Fruit fly (Drosophila melanogaster) whole organism, pupa: ENCODE data around the gene Tmf.
A peak's percentile ranks its signal among the peaks of the same experiment; 100 is the strongest.

Source experiments
- CG10348 ChIP-seq: fragments of 200-800 bp; sonication (Bioruptor generic); IDR thresholded peaks from 2 replicates; pipeline ENCODE4 v1.3.6; 2022; ENCODE audit warnings: missing biosample characterization, missing genetic modification characterization
- CG12605 ChIP-seq: fragments of 200-800 bp; sonication (Bioruptor generic); IDR thresholded peaks from 2 replicates; pipeline ENCODE4 v1.3.6; 2022; ENCODE audit warnings: missing biosample characterization, missing genetic modification characterization
- CG13204 ChIP-seq: fragments of 200-800 bp; sonication (Bioruptor generic); optimal IDR thresholded peaks from 2 replicates; lab custom pipeline; 2018; ENCODE audit warnings: missing biosample characterization, mild to moderate bottlenecking, missing genetic modification characterization, moderate library complexity
- CG14655 ChIP-seq: fragments of 200-800 bp; sonication (Bioruptor generic); optimal IDR thresholded peaks from 3 replicates; lab custom pipeline; 2017; ENCODE audit warnings: mild to moderate bottlenecking, missing biosample characterization, missing genetic modification reagents, missing genetic modification characterization
- CG15710 ChIP-seq: fragments of 200-800 bp; sonication (Bioruptor generic); optimal IDR thresholded peaks from 2 replicates; lab custom pipeline; 2018; ENCODE audit warnings: missing biosample characterization, mild to moderate bottlenecking, missing genetic modification characterization, moderate library complexity
- CG17806 ChIP-seq: fragments of 200-800 bp; sonication (Bioruptor generic); optimal IDR thresholded peaks from 2 replicates; lab custom pipeline; 2018; ENCODE audit warnings: missing biosample characterization, mild to moderate bottlenecking, missing genetic modification characterization, moderate library complexity
- CG32121 ChIP-seq: fragments of 200-800 bp; sonication (Bioruptor generic); IDR thresholded peaks from 2 replicates; pipeline ENCODE4 v1.3.6; 2022; ENCODE audit warnings: missing biosample characterization, missing genetic modification characterization
- CG34367 ChIP-seq: fragments of 200-800 bp; sonication (Bioruptor generic); optimal IDR thresholded peaks from 2 replicates; lab custom pipeline; 2018; ENCODE audit warnings: missing biosample characterization, mild to moderate bottlenecking, missing genetic modification characterization
- CG4496 ChIP-seq: fragments of 200-800 bp; sonication (Bioruptor generic); IDR thresholded peaks from 3 replicates; pipeline ENCODE4 v1.3.6; 2022; ENCODE audit warnings: missing biosample characterization, missing genetic modification characterization
- CG8159 ChIP-seq: fragments of 200-800 bp; sonication (Bioruptor generic); optimal IDR thresholded peaks from 3 replicates; lab custom pipeline; 2018; ENCODE audit warnings: missing biosample characterization, mild to moderate bottlenecking, missing genetic modification characterization, moderate library complexity
- CG8301 ChIP-seq: fragments of 200-800 bp; sonication (Bioruptor generic); optimal IDR thresholded peaks from 2 replicates; lab custom pipeline; 2018; ENCODE audit warnings: missing biosample characterization, mild to moderate bottlenecking, missing genetic modification characterization
- CG9948 ChIP-seq: fragments of 200-800 bp; sonication (Bioruptor generic); optimal IDR thresholded peaks from 2 replicates; lab custom pipeline; 2018; ENCODE audit warnings: missing biosample characterization, mild to moderate bottlenecking, missing genetic modification characterization, moderate library complexity
- D1 ChIP-seq: fragments of 200-800 bp; sonication (Bioruptor generic); optimal IDR thresholded peaks from 2 replicates; lab custom pipeline; 2018; ENCODE audit warnings: missing biosample characterization, mild to moderate bottlenecking, missing genetic modification characterization, moderate library complexity
- EcR ChIP-seq: fragments of 200-800 bp; sonication (Bioruptor generic); optimal IDR thresholded peaks from 3 replicates; lab custom pipeline; 2019; ENCODE audit warnings: missing biosample characterization, missing genetic modification characterization, mild to moderate bottlenecking, moderate library complexity, missing genetic modification reagents
- Ets98B ChIP-seq: fragments of 200-800 bp; sonication (Bioruptor generic); IDR thresholded peaks from 2 replicates; pipeline ENCODE4 v1.3.6; 2022; ENCODE audit warnings: missing biosample characterization, missing genetic modification characterization
- Pif1A ChIP-seq: fragments of 200-800 bp; sonication (Bioruptor generic); optimal IDR thresholded peaks from 3 replicates; lab custom pipeline; 2016; ENCODE audit warnings: missing biosample characterization, missing genetic modification characterization
- Pif1B ChIP-seq: fragments of 200-800 bp; sonication (Bioruptor generic); optimal IDR thresholded peaks from 3 replicates; lab custom pipeline; 2016; ENCODE audit warnings: missing biosample characterization, missing genetic modification characterization
- Snoo ChIP-seq: fragments of 200-800 bp; sonication (Bioruptor generic); optimal IDR thresholded peaks from 3 replicates; lab custom pipeline; 2017; ENCODE audit warnings: missing biosample characterization, mild to moderate bottlenecking, missing genetic modification characterization, inconsistent platforms
- fd96Ca ChIP-seq: fragments of 200-800 bp; sonication (Bioruptor generic); IDR thresholded peaks from 3 replicates; pipeline ENCODE4 v1.3.6; 2022; ENCODE audit warnings: missing biosample characterization, missing genetic modification characterization
- gl ChIP-seq: fragments of 200-800 bp; sonication (Bioruptor generic); optimal IDR thresholded peaks from 2 replicates; lab custom pipeline; 2018; ENCODE audit warnings: missing biosample characterization, mild to moderate bottlenecking, missing genetic modification characterization
- rn ChIP-seq: fragments of 200-800 bp; sonication (Bioruptor generic); IDR thresholded peaks from 2 replicates; pipeline ENCODE4 v1.3.6; 2022; ENCODE audit warnings: missing biosample characterization, missing genetic modification characterization

The Tmf gene

DNA sequence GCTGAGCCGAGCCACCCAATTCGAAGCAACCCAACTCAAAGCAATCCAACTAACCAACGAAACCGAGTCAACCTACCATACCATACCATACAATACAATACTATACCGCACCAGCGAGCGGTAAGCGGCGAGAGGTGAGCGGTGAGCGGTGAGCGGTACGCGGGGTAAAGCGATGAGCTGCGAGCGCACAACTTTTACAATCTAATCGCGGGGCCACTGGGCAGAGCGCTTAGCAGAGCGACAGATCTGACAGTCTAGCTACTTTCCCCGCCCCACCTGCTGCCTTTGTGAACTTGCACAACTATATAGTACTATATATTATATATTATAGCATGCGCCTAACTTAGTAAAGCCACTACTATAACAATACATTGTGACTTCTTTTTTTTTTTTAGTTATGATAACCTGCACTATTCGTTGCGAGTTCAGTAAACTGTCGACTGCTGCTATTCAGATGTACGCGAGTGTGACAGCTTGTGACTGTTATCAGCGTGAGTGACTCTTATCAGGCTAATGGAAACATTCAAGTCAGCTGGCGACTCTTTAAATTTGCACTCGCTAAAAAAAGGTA is 43.3 kb upstream of the Tmf start:
- no peak for TF ChIP-seq D1
- TF ChIP-seq CG8301 (tag; lab: Kevin White, UChicago): peak; percentile 39
- peak; percentile 30 for TF ChIP-seq CG8159 (tag; lab: Kevin White, UChicago)
- peak; percentile 27; the same call in 2 of the 3 replicates for TF ChIP-seq fd96Ca (GFP tag; lab: Robert Waterston, UW)
- TF ChIP-seq EcR (GFP tag; lab: Kevin White, UChicago): peak; percentile 49
- TF ChIP-seq Ets98B (GFP tag; lab: Robert Waterston, UW): no peak
- TF ChIP-seq CG13204 (GFP tag; lab: Kevin White, UChicago): peak; percentile 56
- TF ChIP-seq CG14655 (GFP tag; lab: Kevin White, UChicago): peak; percentile 42
- peak; percentile 5 for TF ChIP-seq CG9948
- TF ChIP-seq Pif1A: peak; percentile 6
- TF ChIP-seq Snoo: no peak
- no peak for TF ChIP-seq rn (GFP tag; lab: Robert Waterston, UW)
- TF ChIP-seq CG12605 (GFP tag; lab: Robert Waterston, UW): no peak
- peak; percentile 21; the same call in 1 of the 2 replicates for TF ChIP-seq CG32121
- TF ChIP-seq CG4496: 0 out of 3 replicates have a peak, but pooled peaks have one; percentile 20
- no peak for TF ChIP-seq CG17806 (tag; lab: Kevin White, UChicago)
- no peak for TF ChIP-seq CG10348
- TF ChIP-seq CG34367 (tag; lab: Kevin White, UChicago): no peak
- TF ChIP-seq CG15710 (tag; lab: Kevin White, UChicago): peak; percentile 14
- no peak for TF ChIP-seq gl (tag; lab: Kevin White, UChicago)
- no peak for TF ChIP-seq Pif1B (GFP tag; lab: Kevin White, UChicago)

DNA sequence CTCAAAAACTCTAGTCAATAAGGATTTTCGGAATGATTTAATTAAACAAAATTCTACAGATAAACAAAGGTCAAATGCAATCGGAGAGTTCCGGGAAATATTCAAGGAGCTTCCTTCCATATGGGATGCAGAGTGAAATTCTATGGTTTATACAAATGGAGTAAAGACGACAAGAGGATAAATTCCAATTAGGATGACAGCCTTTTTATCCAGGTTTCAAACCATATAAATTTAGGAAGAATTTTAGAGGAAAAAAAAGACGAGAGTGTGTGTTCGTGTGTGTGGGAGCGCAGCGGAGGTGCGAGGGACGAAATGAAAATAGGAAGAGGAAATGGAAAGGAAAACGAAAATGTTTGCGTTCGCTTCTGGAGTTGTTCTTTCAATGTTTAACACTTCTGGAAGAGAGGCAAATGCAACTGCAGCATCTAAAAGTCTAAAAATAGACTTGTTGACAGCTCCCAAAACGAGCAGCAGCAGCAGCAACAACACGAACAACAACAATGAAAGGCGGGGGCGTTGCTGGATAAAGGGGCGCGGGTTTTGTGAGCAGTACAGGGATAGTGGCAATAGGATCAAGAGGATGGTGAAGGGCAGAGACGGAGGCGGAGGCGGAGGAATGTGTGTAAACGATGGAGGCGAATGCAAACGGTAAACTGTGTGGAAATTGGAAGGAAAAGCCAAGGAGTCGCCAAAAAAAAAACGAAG is 41.6 kb upstream of the Tmf start:
- TF ChIP-seq CG12605 (GFP tag; lab: Robert Waterston, UW): no peak
- TF ChIP-seq Ets98B (GFP tag; lab: Robert Waterston, UW): no peak
- no peak for TF ChIP-seq CG4496
- TF ChIP-seq Pif1B (GFP tag; lab: Kevin White, UChicago): no peak
- TF ChIP-seq CG32121: no peak
- no peak for TF ChIP-seq CG15710 (tag; lab: Kevin White, UChicago)

dm6 chrX:6803312-6803794 is 40.8 kb upstream of the Tmf start, which contains the start of the genes C3G and pod1:
Gene C3G (minus strand): TSS chrX:6803593.
Gene pod1 (plus strand): TSS chrX:6803684.
- TF ChIP-seq CG12605 (GFP tag; lab: Robert Waterston, UW): peak; percentile 10; the same call in 1 of the 2 replicates
- no peak for TF ChIP-seq Snoo
- no peak for TF ChIP-seq CG13204 (GFP tag; lab: Kevin White, UChicago)
- TF ChIP-seq CG14655 (GFP tag; lab: Kevin White, UChicago): peak; percentile 10
- TF ChIP-seq CG4496: no peak
- peak; percentile 47 for TF ChIP-seq Pif1B (GFP tag; lab: Kevin White, UChicago)
- TF ChIP-seq Ets98B (GFP tag; lab: Robert Waterston, UW): no peak
- no peak for TF ChIP-seq CG8159 (tag; lab: Kevin White, UChicago)

DNA sequence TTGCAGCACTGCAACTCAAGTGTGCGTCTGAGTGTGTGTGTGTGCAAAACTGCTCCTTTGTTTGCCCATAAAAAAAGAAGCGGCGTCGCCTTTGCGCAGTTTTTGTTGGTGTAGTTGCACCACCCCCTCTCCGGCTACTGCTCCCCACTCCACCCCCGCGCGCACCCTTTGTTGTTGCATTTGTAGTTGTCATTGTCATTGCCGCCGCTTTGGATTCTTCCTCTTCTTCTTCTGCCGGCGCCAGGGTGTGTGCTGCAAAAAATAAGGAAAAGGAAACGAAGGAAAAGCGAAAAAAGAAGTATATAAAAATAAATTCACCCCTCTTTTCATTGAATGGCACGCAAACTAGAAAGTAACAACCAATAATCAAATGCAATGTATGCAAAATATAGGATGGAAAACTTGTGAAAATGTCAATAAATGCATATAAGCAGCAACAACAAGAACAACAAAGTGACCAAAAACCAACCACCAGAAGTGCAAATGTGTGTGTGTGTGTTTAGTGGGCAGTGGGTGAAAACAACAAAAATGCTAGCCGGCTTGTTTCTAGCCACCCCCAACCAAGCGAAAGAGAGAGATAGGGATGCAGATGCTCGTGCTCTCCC is 40.2 kb upstream of the Tmf start:
- TF ChIP-seq CG13204 (GFP tag; lab: Kevin White, UChicago) (peak; percentile 52), CG14655 (GFP tag; lab: Kevin White, UChicago) (peak; percentile 15), Ets98B (GFP tag; lab: Robert Waterston, UW) (no peak)

DNA sequence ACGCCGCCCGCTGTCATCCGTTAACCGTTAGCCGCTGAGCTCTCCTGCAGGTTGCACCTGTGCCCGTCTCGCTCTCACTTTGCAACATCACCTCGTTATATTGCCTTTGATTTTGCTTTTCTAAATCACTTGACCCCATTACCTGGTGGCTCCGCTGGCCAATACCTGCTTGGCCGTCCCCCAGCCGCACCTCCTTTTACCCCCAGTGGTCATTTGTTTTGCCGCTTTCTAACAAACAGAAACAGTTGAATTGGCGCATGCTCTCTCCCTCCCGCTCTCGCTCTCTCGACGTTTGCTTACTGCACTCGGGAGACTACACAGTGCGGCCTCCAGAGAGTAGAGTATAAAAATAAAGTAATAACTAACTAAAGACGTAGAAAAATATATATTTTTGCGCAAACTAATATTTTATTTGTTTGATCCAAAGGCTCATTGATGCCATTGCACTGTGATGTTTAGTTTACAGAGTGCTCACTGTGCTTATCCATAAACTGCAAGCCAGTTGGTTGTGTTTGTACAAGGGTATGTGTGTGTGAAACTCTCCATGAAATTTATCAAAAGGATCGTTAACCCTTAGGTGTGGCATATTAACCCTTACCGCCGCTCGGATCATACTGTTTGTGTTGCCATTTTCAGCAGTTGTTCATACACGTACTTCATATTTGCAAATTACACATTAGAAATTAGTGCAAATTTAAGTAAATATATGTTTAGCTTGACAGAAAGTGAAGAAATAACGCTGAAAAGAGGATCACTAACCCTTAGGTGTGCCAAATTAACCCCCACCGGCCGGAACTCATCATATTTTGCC is 39.5 kb upstream of the Tmf start:
- TF ChIP-seq CG8301 (tag; lab: Kevin White, UChicago) (peak; percentile 89), Pif1A (peak; percentile 92), CG32121 (peak; percentile 98), EcR (GFP tag; lab: Kevin White, UChicago) (peak; percentile 17), CG9948 (peak; percentile 67), CG13204 (GFP tag; lab: Kevin White, UChicago) (no peak), CG34367 (tag; lab: Kevin White, UChicago) (peak; percentile 77), Ets98B (GFP tag; lab: Robert Waterston, UW) (peak; percentile 98), Pif1B (GFP tag; lab: Kevin White, UChicago) (peak; percentile 94), CG8159 (tag; lab: Kevin White, UChicago) (peak; percentile 72), CG15710 (tag; lab: Kevin White, UChicago) (peak; percentile 80), CG10348 (peak; percentile 77; the same call in 1 of the 2 replicates), CG4496 (peak; percentile 98), gl (tag; lab: Kevin White, UChicago) (peak; percentile 31), rn (GFP tag; lab: Robert Waterston, UW) (peak; percentile 88), CG12605 (GFP tag; lab: Robert Waterston, UW) (peak; percentile 96), Snoo (peak; percentile 84), CG14655 (GFP tag; lab: Kevin White, UChicago) (peak; percentile 90), CG17806 (tag; lab: Kevin White, UChicago) (peak; percentile 70), D1 (no peak), fd96Ca (GFP tag; lab: Robert Waterston, UW) (peak; percentile 95)
